Worm (Caenorhabditis elegans) whole organism, young adult: Measurements from ENCODE around the gene F23G4.1.

Experiments used
- B0019.2 ChIP-seq: fragments of 200-800 bp; sonication (Bioruptor generic); conservative IDR thresholded peaks from 2 replicates; pipeline ENCODE4 v1.3.6; 2022; ENCODE audit warnings: missing genetic modification reagents, missing genetic modification characterization, missing compliant biosample characterization
- F23B12.7 ChIP-seq: sonication (generic microtip); optimal IDR thresholded peaks from 2 replicates; lab custom pipeline; 2017; ENCODE audit warnings: missing genetic modification characterization, mild to moderate bottlenecking, missing compliant biosample characterization, antibody characterized with exemption, moderate library complexity; ENCODE audit not compliant: insufficient read depth
- F39B2.1 ChIP-seq: fragments of 200-800 bp; sonication (Bioruptor generic); IDR thresholded peaks from 2 replicates; pipeline ENCODE4 v1.3.6; 2022; ENCODE audit warnings: missing genetic modification reagents, missing genetic modification characterization, missing compliant biosample characterization
- F57A8.1 ChIP-seq: fragments of 200-800 bp; sonication (Bioruptor generic); optimal IDR thresholded peaks from 2 replicates; lab custom pipeline; 2018; ENCODE audit warnings: mild to moderate bottlenecking, missing genetic modification characterization, moderate library complexity, missing compliant biosample characterization
- K11D2.4 ChIP-seq: fragments of 200-800 bp; sonication (Bioruptor generic); IDR thresholded peaks from 2 replicates; pipeline ENCODE4 v1.3.6; 2022; ENCODE audit warnings: missing genetic modification reagents, missing genetic modification characterization, missing compliant biosample characterization
- K12H6.12 ChIP-seq: fragments of 200-800 bp; sonication (Bioruptor generic); optimal IDR thresholded peaks from 2 replicates; lab custom pipeline; 2018; ENCODE audit warnings: mild to moderate bottlenecking, missing genetic modification characterization, missing compliant biosample characterization
- Y53F4B.3 ChIP-seq: fragments of 200-800 bp; sonication (Bioruptor generic); IDR thresholded peaks from 2 replicates; pipeline ENCODE4 v1.3.6; 2022; ENCODE audit warnings: missing genetic modification reagents, missing genetic modification characterization, missing compliant biosample characterization
- Y56A3A.18 ChIP-seq: fragments of 200-800 bp; sonication (Bioruptor generic); IDR thresholded peaks from 2 replicates; pipeline ENCODE4 v1.3.6; 2022; ENCODE audit warnings: missing genetic modification reagents, missing genetic modification characterization, missing compliant biosample characterization
- atf-7 ChIP-seq: sonication (generic microtip); optimal IDR thresholded peaks from 2 replicates; lab custom pipeline; 2017; ENCODE audit warnings: mild to moderate bottlenecking, missing genetic modification characterization, missing compliant biosample characterization
- athp-1 ChIP-seq: sonication (generic microtip); optimal IDR thresholded peaks from 2 replicates; lab custom pipeline; 2017; ENCODE audit warnings: mild to moderate bottlenecking, missing genetic modification characterization, missing compliant biosample characterization
- attf-5 ChIP-seq: fragments of 200-800 bp; sonication (Bioruptor generic); optimal IDR thresholded peaks from 2 replicates; lab custom pipeline; 2018; ENCODE audit warnings: mild to moderate bottlenecking, missing genetic modification characterization, missing compliant biosample characterization
- bed-2 ChIP-seq: fragments of 200-800 bp; sonication (Bioruptor generic); IDR thresholded peaks from 2 replicates; pipeline ENCODE4 v1.3.6; 2022; ENCODE audit warnings: missing genetic modification reagents, missing genetic modification characterization, missing compliant biosample characterization
- cebp-1 ChIP-seq, 2 experiments: fragments of 200-800 bp in 1 of 2; sonication (Bioruptor generic) in 1 of 2; sonication (generic microtip) in 1 of 2; IDR thresholded peaks in 1 of 2; optimal IDR thresholded peaks in 1 of 2; 2 replicates each; pipeline versions ENCODE4 v1.3.6 to Lab custom; 2017 to 2022; ENCODE audit warnings: missing compliant biosample characterization in 2 of 2, missing genetic modification characterization in 2 of 2, mild to moderate bottlenecking in 1 of 2, missing genetic modification reagents in 1 of 2, moderate library complexity in 1 of 2
- ceh-58 ChIP-seq: fragments of 200-800 bp; sonication (Bioruptor generic); IDR thresholded peaks from 2 replicates; pipeline ENCODE4 v1.3.6; 2022; ENCODE audit warnings: missing genetic modification characterization, missing compliant biosample characterization
- ceh-79 ChIP-seq: sonication (generic microtip); optimal IDR thresholded peaks from 2 replicates; lab custom pipeline; 2017; ENCODE audit warnings: mild to moderate bottlenecking, missing genetic modification characterization, missing compliant biosample characterization
- ceh-91 ChIP-seq: fragments of 200-800 bp; sonication (Bioruptor generic); IDR thresholded peaks from 2 replicates; pipeline ENCODE4 v1.3.6; 2022; ENCODE audit warnings: missing genetic modification reagents, missing genetic modification characterization, missing compliant biosample characterization
- die-1 ChIP-seq: sonication (generic microtip); optimal IDR thresholded peaks from 2 replicates; lab custom pipeline; 2016; ENCODE audit warnings: missing genotype, mild to moderate bottlenecking, missing genetic modification characterization, missing compliant biosample characterization
- efl-1 ChIP-seq: fragments of 150-350 bp; optimal IDR thresholded peaks from 2 replicates; lab custom pipeline; 2014; ENCODE audit warnings: missing biosample characterization, missing genetic modification reagents, missing genetic modification characterization
- egrh-3 ChIP-seq: fragments of 200-800 bp; sonication (Bioruptor generic); IDR thresholded peaks from 2 replicates; pipeline ENCODE4 v1.3.6; 2022; ENCODE audit warnings: missing genetic modification reagents, missing genetic modification characterization, missing compliant biosample characterization
- ets-4 ChIP-seq: fragments of 200-800 bp; sonication (Bioruptor generic); optimal IDR thresholded peaks from 2 replicates; lab custom pipeline; 2018; ENCODE audit warnings: mild to moderate bottlenecking, missing genetic modification characterization, missing compliant biosample characterization
- lin-26 ChIP-seq: fragments of 200-800 bp; sonication (Bioruptor generic); IDR thresholded peaks from 2 replicates; pipeline ENCODE4 v1.3.6; 2022; ENCODE audit warnings: missing genetic modification reagents, missing genetic modification characterization, missing compliant biosample characterization
- madf-10 ChIP-seq: sonication (generic microtip); optimal IDR thresholded peaks from 2 replicates; lab custom pipeline; 2016; ENCODE audit warnings: mild to moderate bottlenecking, missing genetic modification characterization, missing compliant biosample characterization
- mcd-1 ChIP-seq: fragments of 200-800 bp; sonication (Bioruptor generic); IDR thresholded peaks from 2 replicates; pipeline ENCODE4 v1.3.6; 2022; ENCODE audit warnings: missing genetic modification reagents, missing genetic modification characterization, missing compliant biosample characterization
- mxl-1 ChIP-seq: sonication (generic microtip); optimal IDR thresholded peaks from 2 replicates; lab custom pipeline; 2016; ENCODE audit warnings: missing genetic modification characterization, missing compliant biosample characterization
- nfya-2 ChIP-seq: fragments of 200-800 bp; sonication (Bioruptor generic); IDR thresholded peaks from 2 replicates; pipeline ENCODE4 v1.3.6; 2022; ENCODE audit warnings: missing genetic modification reagents, missing genetic modification characterization, missing compliant biosample characterization
- nhr-80 ChIP-seq: sonication (generic microtip); optimal IDR thresholded peaks from 2 replicates; lab custom pipeline; 2016; ENCODE audit warnings: missing genetic modification characterization, missing compliant biosample characterization
- pha-4 ChIP-seq: fragments of 150-350 bp; sonication (generic microtip); optimal IDR thresholded peaks from 2 replicates; lab custom pipeline; 2014; ENCODE audit warnings: missing biosample characterization, missing genetic modification reagents, missing genetic modification characterization
- rec-8 ChIP-seq, 2 experiments: sonication (generic microtip); optimal IDR thresholded peaks; 2 replicates each; lab custom pipeline; 2016; ENCODE audit warnings: mild to moderate bottlenecking in 2 of 2, missing genetic modification characterization in 2 of 2, missing genetic modification reagents in 2 of 2, missing genotype in 2 of 2, missing biosample characterization in 1 of 2, missing compliant biosample characterization in 1 of 2, moderate library complexity in 1 of 2
- somi-1 ChIP-seq: fragments of 200-800 bp; sonication (Bioruptor generic); optimal IDR thresholded peaks from 2 replicates; lab custom pipeline; 2018; ENCODE audit warnings: mild to moderate bottlenecking, missing genetic modification characterization, missing compliant biosample characterization
- sptf-2 ChIP-seq: fragments of 200-800 bp; sonication (Bioruptor generic); optimal IDR thresholded peaks from 2 replicates; lab custom pipeline; 2018; ENCODE audit warnings: mild to moderate bottlenecking, missing genetic modification characterization, missing compliant biosample characterization
- tbp1 ChIP-seq: fragments of 200-800 bp; sonication (Bioruptor generic); optimal IDR thresholded peaks from 2 replicates; lab custom pipeline; 2018; ENCODE audit warnings: mild to moderate bottlenecking, missing genetic modification characterization, missing compliant biosample characterization
- unc-62 ChIP-seq: fragments of 150-350 bp; optimal IDR thresholded peaks from 2 replicates; lab custom pipeline; 2014; ENCODE audit warnings: missing biosample characterization, missing genetic modification reagents, missing genetic modification characterization
- zim-3 ChIP-seq: sonication (generic microtip); optimal IDR thresholded peaks from 2 replicates; lab custom pipeline; 2017; ENCODE audit warnings: mild to moderate bottlenecking, missing genetic modification characterization, moderate library complexity, missing compliant biosample characterization
- ztf-26 ChIP-seq: sonication (generic microtip); optimal IDR thresholded peaks from 2 replicates; lab custom pipeline; 2017; ENCODE audit warnings: missing genetic modification characterization, missing compliant biosample characterization
- ztf-3 ChIP-seq: fragments of 200-800 bp; sonication (Bioruptor generic); optimal IDR thresholded peaks from 2 replicates; lab custom pipeline; 2018; ENCODE audit warnings: mild to moderate bottlenecking, missing genetic modification characterization, missing compliant biosample characterization
- ztf-6 ChIP-seq: fragments of 200-800 bp; sonication (Bioruptor generic); IDR thresholded peaks from 2 replicates; pipeline ENCODE4 v1.3.6; 2022; ENCODE audit warnings: missing genetic modification reagents, missing genetic modification characterization, missing compliant biosample characterization

The F23G4.1 gene

ce11 chrX:6603098-6603497 is at the start of gene F23G4.1:
Gene F23G4.1, minus strand, starts transcription at chrX:6603198.
- TF ChIP-seq pha-4 (tag; lab: Kevin White, UChicago) (no peak), ets-4 (GFP tag; lab: Kevin White, UChicago) (no peak), ztf-6 (GFP tag; lab: Robert Waterston, UW) (no peak), F23B12.7 (tag; lab: Kevin White, UChicago) (no peak), unc-62 (no peak), athp-1 (tag; lab: Kevin White, UChicago) (no peak), mxl-1 (no peak), rec-8 (tag; optimal IDR thresholded peaks at IDR 0.05; lab: Kevin White, UChicago) (no peak), zim-3 (tag; lab: Kevin White, UChicago) (no peak), ceh-91 (GFP tag; lab: Robert Waterston, UW) (no peak), ceh-58 (GFP tag; lab: Robert Waterston, UW) (no peak), Y53F4B.3 (GFP tag; lab: Robert Waterston, UW) (no peak), F39B2.1 (GFP tag; lab: Robert Waterston, UW) (no peak), efl-1 (GFP tag; lab: Kevin White, UChicago) (no peak), tbp1 (GFP tag; lab: Kevin White, UChicago) (no peak)

ce11 chrX:6649573-6649972 is 46.6 kb upstream of the F23G4.1 start:
- TF ChIP-seq mcd-1 (GFP tag; lab: Robert Waterston, UW) = no peak
- no peak for TF ChIP-seq cebp-1 (GFP tag; IDR thresholded peaks at IDR 0.05; lab: Robert Waterston, UW)
- TF ChIP-seq cebp-1 (tag; optimal IDR thresholded peaks at IDR 0.05; lab: Kevin White, UChicago) = peak; percentile 48

ce11 chrX:6646387-6647061 is 43.5 kb upstream of the F23G4.1 start:
- TF ChIP-seq pha-4 (tag; lab: Kevin White, UChicago) (no peak), nhr-80 (tag; lab: Kevin White, UChicago) (peak; percentile 56), cebp-1 (GFP tag; IDR thresholded peaks at IDR 0.05; lab: Robert Waterston, UW) (no peak), cebp-1 (tag; optimal IDR thresholded peaks at IDR 0.05; lab: Kevin White, UChicago) (peak; percentile 56), bed-2 (GFP tag; lab: Robert Waterston, UW) (no peak)

- TF ChIP-seq ztf-3 (GFP tag; lab: Kevin White, UChicago) = no peak
- peak; percentile 56 for TF ChIP-seq nhr-80 (tag; lab: Kevin White, UChicago)
- no peak for TF ChIP-seq attf-5 (GFP tag; lab: Kevin White, UChicago)
- TF ChIP-seq mcd-1 (GFP tag; lab: Robert Waterston, UW) = no peak
- TF ChIP-seq pha-4 (tag; lab: Kevin White, UChicago) = peak; percentile 77
- no peak for TF ChIP-seq sptf-2 (GFP tag; lab: Kevin White, UChicago)
- no peak for TF ChIP-seq tbp1 (GFP tag; lab: Kevin White, UChicago)
- no peak for TF ChIP-seq egrh-3 (GFP tag; lab: Robert Waterston, UW)
- peak; percentile 54; the same call in 1 of the 2 replicates for TF ChIP-seq cebp-1 (GFP tag; IDR thresholded peaks at IDR 0.05; lab: Robert Waterston, UW)
- peak; percentile 63 for TF ChIP-seq cebp-1 (tag; optimal IDR thresholded peaks at IDR 0.05; lab: Kevin White, UChicago)
- TF ChIP-seq die-1 (tag; lab: Kevin White, UChicago) = no peak
- TF ChIP-seq, all 124 proteins: peak for 3
These were observed 42.1 kb upstream of the F23G4.1 start, which contains the start of gene C56E10.3 for ce11 chrX:6644971-6645704. Gene C56E10.3, plus strand, starts transcription at chrX:6645654.

ce11 chrX:6642798-6643197 is 39.8 kb upstream of the F23G4.1 start:
- TF ChIP-seq F57A8.1 (no peak), K12H6.12 (no peak), nhr-80 (tag; lab: Kevin White, UChicago) (peak; percentile 52), nfya-2 (GFP tag; lab: Robert Waterston, UW) (0 out of 2 replicates have a peak, but pooled peaks have one; percentile 6), lin-26 (GFP tag; lab: Robert Waterston, UW) (0 out of 2 replicates have a peak, but pooled peaks have one; percentile 31), Y53F4B.3 (GFP tag; lab: Robert Waterston, UW) (no peak), B0019.2 (no peak), cebp-1 (GFP tag; IDR thresholded peaks at IDR 0.05; lab: Robert Waterston, UW) (0 out of 2 replicates have a peak, but pooled peaks have one; percentile 41), cebp-1 (tag; optimal IDR thresholded peaks at IDR 0.05; lab: Kevin White, UChicago) (peak; percentile 67), madf-10 (tag; lab: Kevin White, UChicago) (no peak), ceh-79 (no peak), sptf-2 (GFP tag; lab: Kevin White, UChicago) (no peak), atf-7 (tag; lab: Kevin White, UChicago) (peak; percentile 28), K11D2.4 (GFP tag; lab: Robert Waterston, UW) (0 out of 2 replicates have a peak, but pooled peaks have one; percentile 34), ets-4 (GFP tag; lab: Kevin White, UChicago) (no peak), ztf-26 (peak; percentile 23), somi-1 (GFP tag; lab: Kevin White, UChicago) (peak; percentile 58), attf-5 (GFP tag; lab: Kevin White, UChicago) (peak; percentile 37), Y56A3A.18 (GFP tag; lab: Robert Waterston, UW) (no peak)
